Worm (Caenorhabditis elegans) whole organism, L4 larva: ENCODE results near the gene zig-13.

Source experiments
- D1046.2 ChIP-seq: fragments of 200-800 bp; sonication (Bioruptor generic); IDR thresholded peaks from 2 replicates; pipeline ENCODE4 v1.3.6; 2022; ENCODE audit warnings: missing genetic modification characterization, missing compliant biosample characterization
- F44E2.7 ChIP-seq: fragments of 200-800 bp; sonication (Bioruptor generic); IDR thresholded peaks from 2 replicates; pipeline ENCODE4 v2.1.2; 2022; ENCODE audit warnings: missing genetic modification characterization, missing compliant biosample characterization
- R02D3.7 ChIP-seq: fragments of 150-350 bp; sonication (generic microtip); optimal IDR thresholded peaks from 3 replicates; lab custom pipeline; 2014; ENCODE audit warnings: missing biosample characterization, missing genetic modification characterization
- Y48G9A.11 ChIP-seq: fragments of 200-800 bp; sonication (Bioruptor generic); IDR thresholded peaks from 2 replicates; pipeline ENCODE4 v1.3.6; 2022; ENCODE audit warnings: missing genetic modification reagents, missing genetic modification characterization, missing compliant biosample characterization
- Y75B8A.6 ChIP-seq: fragments of 200-800 bp; sonication (Bioruptor generic); IDR thresholded peaks from 2 replicates; pipeline ENCODE4 v1.3.6; 2022; ENCODE audit warnings: missing genetic modification reagents, missing genetic modification characterization, missing compliant biosample characterization
- ZK337.2 ChIP-seq: fragments of 200-800 bp; sonication (Bioruptor generic); IDR thresholded peaks from 2 replicates; pipeline ENCODE4 v1.3.6; 2022; ENCODE audit warnings: missing genetic modification reagents, missing genetic modification characterization, missing compliant biosample characterization
- ZK546.5 ChIP-seq, 2 experiments: sonication (generic microtip); optimal IDR thresholded peaks; 2 replicates each; lab custom pipeline; 2017; ENCODE audit warnings: missing biosample characterization in 2 of 2, missing genetic modification characterization in 2 of 2
- ama-1 ChIP-seq: fragments of 150-350 bp; optimal IDR thresholded peaks from 2 replicates; lab custom pipeline; 2014; ENCODE audit warnings: inconsistent platforms, mixed read lengths
- attf-4 ChIP-seq: sonication (generic microtip); optimal IDR thresholded peaks from 3 replicates; lab custom pipeline; 2017; ENCODE audit warnings: missing biosample characterization, missing genetic modification characterization
- ceh-32 ChIP-seq: sonication (generic microtip); optimal IDR thresholded peaks from 2 replicates; lab custom pipeline; 2016; ENCODE audit warnings: mild to moderate bottlenecking, missing genetic modification characterization, missing compliant biosample characterization; ENCODE audit not compliant: poor library complexity
- ceh-82 ChIP-seq: sonication (generic microtip); optimal IDR thresholded peaks from 2 replicates; lab custom pipeline; 2017; ENCODE audit warnings: missing biosample characterization, missing genetic modification characterization
- daf-12 ChIP-seq: fragments of 150-350 bp; optimal IDR thresholded peaks from 2 replicates; lab custom pipeline; 2014; ENCODE audit warnings: missing biosample characterization, missing genetic modification reagents, missing genetic modification characterization
- daf-19 ChIP-seq: fragments of 200-800 bp; sonication (Bioruptor generic); conservative IDR thresholded peaks from 2 replicates; pipeline ENCODE4 v1.3.6; 2022; ENCODE audit warnings: missing genetic modification characterization, missing compliant biosample characterization
- daf-8 ChIP-seq: fragments of 200-800 bp; sonication (Bioruptor generic); IDR thresholded peaks from 2 replicates; pipeline ENCODE4 v1.3.6; 2022; ENCODE audit warnings: missing genetic modification characterization, missing compliant biosample characterization
- dmd-8 ChIP-seq: fragments of 200-800 bp; sonication (Bioruptor generic); IDR thresholded peaks from 2 replicates; pipeline ENCODE4 v1.3.6; 2022; ENCODE audit warnings: missing genetic modification characterization, missing compliant biosample characterization
- dmd-9 ChIP-seq: fragments of 200-800 bp; sonication (Bioruptor generic); IDR thresholded peaks from 2 replicates; pipeline ENCODE4 v1.3.6; 2022; ENCODE audit warnings: missing genetic modification reagents, missing genetic modification characterization, missing compliant biosample characterization
- dpl-1 ChIP-seq: fragments of 150-350 bp; optimal IDR thresholded peaks from 2 replicates; lab custom pipeline; 2014; ENCODE audit warnings: missing biosample characterization, missing genetic modification reagents, missing genetic modification characterization
- egl-43 ChIP-seq: fragments of 200-800 bp; sonication (Bioruptor generic); IDR thresholded peaks from 2 replicates; pipeline ENCODE4 v1.3.6; 2022; ENCODE audit warnings: missing genetic modification reagents, missing genetic modification characterization, missing compliant biosample characterization
- fkh-10 ChIP-seq: fragments of 150-350 bp; optimal IDR thresholded peaks from 2 replicates; lab custom pipeline; 2014; ENCODE audit warnings: missing biosample characterization, missing genetic modification reagents, missing genetic modification characterization
- fos-1 ChIP-seq: fragments of 150-350 bp; optimal IDR thresholded peaks from 2 replicates; lab custom pipeline; 2014; ENCODE audit warnings: missing biosample characterization, missing genetic modification characterization
- gei-8 ChIP-seq: fragments of 200-800 bp; sonication (Bioruptor generic); optimal IDR thresholded peaks from 2 replicates; lab custom pipeline; 2018; ENCODE audit warnings: mild to moderate bottlenecking, missing genetic modification characterization, missing compliant biosample characterization
- hif-1 ChIP-seq, 2 experiments: sonication (generic microtip); optimal IDR thresholded peaks; 2 replicates each; lab custom pipeline; 2016 to 2017; ENCODE audit warnings: missing compliant biosample characterization in 2 of 2, missing genetic modification characterization in 2 of 2, missing genetic modification reagents in 2 of 2, missing genotype in 2 of 2, mild to moderate bottlenecking in 1 of 2
- hlh-11 ChIP-seq: fragments of 200-800 bp; sonication (Bioruptor generic); optimal IDR thresholded peaks from 2 replicates; lab custom pipeline; 2018; ENCODE audit warnings: mild to moderate bottlenecking, missing genetic modification characterization, missing compliant biosample characterization
- hmg-1.1 ChIP-seq: fragments of 200-800 bp; sonication (Bioruptor generic); IDR thresholded peaks from 2 replicates; pipeline ENCODE4 v1.3.6; 2022; ENCODE audit warnings: missing genetic modification reagents, missing genetic modification characterization, missing compliant biosample characterization
- lim-7 ChIP-seq: fragments of 200-800 bp; sonication (Bioruptor generic); IDR thresholded peaks from 2 replicates; pipeline ENCODE4 v1.3.6; 2022; ENCODE audit warnings: missing genetic modification characterization, missing compliant biosample characterization
- lin-13 ChIP-seq: fragments of 150-350 bp; optimal IDR thresholded peaks from 2 replicates; lab custom pipeline; 2014; ENCODE audit warnings: missing biosample characterization, missing genetic modification reagents, missing genetic modification characterization
- lin-15B ChIP-seq: fragments of 150-350 bp; sonication (generic microtip); optimal IDR thresholded peaks from 3 replicates; lab custom pipeline; 2014; ENCODE audit warnings: missing biosample characterization, missing genetic modification characterization
- lir-3 ChIP-seq: sonication (generic microtip); optimal IDR thresholded peaks from 2 replicates; lab custom pipeline; 2016; ENCODE audit warnings: mild to moderate bottlenecking, missing genetic modification characterization, missing compliant biosample characterization
- lsy-2 ChIP-seq, 2 experiments: fragments of 150-350 bp in 1 of 2; sonication (generic microtip) in 1 of 2; optimal IDR thresholded peaks; 2 replicates each; lab custom pipeline; 2014 to 2017; ENCODE audit warnings: missing biosample characterization in 2 of 2, missing genetic modification characterization in 2 of 2
- madf-5 ChIP-seq, 2 experiments: fragments of 200-800 bp; sonication (Bioruptor generic); IDR thresholded peaks; 2 replicates each; pipeline ENCODE4 v1.3.6; 2022; ENCODE audit warnings: missing compliant biosample characterization in 2 of 2, missing genetic modification characterization in 2 of 2
- mdt-29 ChIP-seq: fragments of 200-800 bp; sonication (Bioruptor generic); IDR thresholded peaks from 2 replicates; pipeline ENCODE4 v1.3.6; 2022; ENCODE audit warnings: missing genetic modification reagents, missing genetic modification characterization, missing compliant biosample characterization
- mxl-2 ChIP-seq: fragments of 200-800 bp; sonication (Bioruptor generic); conservative IDR thresholded peaks from 2 replicates; pipeline ENCODE4 v1.3.6; 2022; ENCODE audit warnings: missing genetic modification reagents, missing genetic modification characterization, missing compliant biosample characterization
- nhr-102 ChIP-seq: sonication (generic microtip); optimal IDR thresholded peaks from 2 replicates; lab custom pipeline; 2016; ENCODE audit warnings: mild to moderate bottlenecking, missing genetic modification characterization, moderate library complexity, missing compliant biosample characterization
- nhr-11 ChIP-seq: fragments of 150-350 bp; optimal IDR thresholded peaks from 2 replicates; lab custom pipeline; 2014; ENCODE audit warnings: missing biosample characterization, missing genetic modification characterization
- nhr-111 ChIP-seq: fragments of 200-800 bp; sonication (Bioruptor generic); optimal IDR thresholded peaks from 2 replicates; lab custom pipeline; 2018; ENCODE audit warnings: mild to moderate bottlenecking, missing genetic modification characterization, missing compliant biosample characterization
- nhr-25 ChIP-seq: sonication (generic microtip); optimal IDR thresholded peaks from 2 replicates; lab custom pipeline; 2017; ENCODE audit warnings: missing genetic modification characterization, mild to moderate bottlenecking, missing compliant biosample characterization, antibody characterized with exemption, moderate library complexity, borderline replicate concordance; ENCODE audit not compliant: insufficient read depth
- nhr-42 ChIP-seq: fragments of 200-800 bp; sonication (Bioruptor generic); IDR thresholded peaks from 2 replicates; pipeline ENCODE4 v1.3.6; 2022; ENCODE audit warnings: missing genetic modification characterization, missing compliant biosample characterization
- nhr-6 ChIP-seq: fragments of 150-350 bp; optimal IDR thresholded peaks from 2 replicates; lab custom pipeline; 2014; ENCODE audit warnings: missing biosample characterization, missing genetic modification characterization
- nhr-76 ChIP-seq: fragments of 150-350 bp; optimal IDR thresholded peaks from 2 replicates; lab custom pipeline; 2014; ENCODE audit warnings: missing biosample characterization, missing genetic modification characterization
- nhr-77 ChIP-seq: fragments of 150-350 bp; optimal IDR thresholded peaks from 2 replicates; lab custom pipeline; 2014; ENCODE audit warnings: missing biosample characterization, missing genetic modification characterization
- pha-4 ChIP-seq, 2 experiments: fragments of 150-350 bp in 1 of 2; fragments of 200-800 bp in 1 of 2; sonication (Bioruptor generic) in 1 of 2; IDR thresholded peaks in 1 of 2; optimal IDR thresholded peaks in 1 of 2; 2 replicates each; pipeline versions ENCODE4 v1.3.6 to Lab custom; 2014 to 2022; ENCODE audit warnings: missing genetic modification characterization in 2 of 2, missing genetic modification reagents in 2 of 2, missing biosample characterization in 1 of 2, missing compliant biosample characterization in 1 of 2
- pqm-1 ChIP-seq: sonication (generic microtip); optimal IDR thresholded peaks from 2 replicates; lab custom pipeline; 2017; ENCODE audit warnings: missing biosample characterization, missing genetic modification characterization
- rbr-2 ChIP-seq: sonication (generic microtip); optimal IDR thresholded peaks from 2 replicates; lab custom pipeline; 2016; ENCODE audit warnings: missing genotype, missing genetic modification characterization, missing compliant biosample characterization
- saeg-2 ChIP-seq: fragments of 200-800 bp; sonication (Bioruptor generic); IDR thresholded peaks from 2 replicates; pipeline ENCODE4 v1.3.6; 2022; ENCODE audit warnings: missing genetic modification reagents, missing genetic modification characterization, missing compliant biosample characterization
- sdz-12 ChIP-seq: fragments of 200-800 bp; sonication (Bioruptor generic); optimal IDR thresholded peaks from 2 replicates; lab custom pipeline; 2018; ENCODE audit warnings: mild to moderate bottlenecking, missing genetic modification characterization, missing compliant biosample characterization
- spr-3 ChIP-seq: fragments of 200-800 bp; sonication (Bioruptor generic); optimal IDR thresholded peaks from 2 replicates; lab custom pipeline; 2018; ENCODE audit warnings: mild to moderate bottlenecking, missing genetic modification characterization, missing compliant biosample characterization
- tra-1 ChIP-seq: fragments of 200-800 bp; sonication (Bioruptor generic); IDR thresholded peaks from 2 replicates; pipeline ENCODE4 v1.3.6; 2022; ENCODE audit warnings: missing genetic modification reagents, missing genetic modification characterization, missing compliant biosample characterization
- unc-130 ChIP-seq: sonication (generic microtip); optimal IDR thresholded peaks from 2 replicates; lab custom pipeline; 2016; ENCODE audit warnings: missing genetic modification reagents, missing genetic modification characterization, missing compliant biosample characterization
- unc-39 ChIP-seq: sonication (generic microtip); optimal IDR thresholded peaks from 2 replicates; lab custom pipeline; 2017; ENCODE audit warnings: missing biosample characterization, missing genetic modification characterization
- zag-1 ChIP-seq: fragments of 150-350 bp; optimal IDR thresholded peaks from 2 replicates; lab custom pipeline; 2014; ENCODE audit warnings: missing biosample characterization, missing genetic modification characterization
- zfp-2 ChIP-seq: sonication (generic microtip); optimal IDR thresholded peaks from 2 replicates; lab custom pipeline; 2016; ENCODE audit warnings: mild to moderate bottlenecking, missing genetic modification characterization, missing compliant biosample characterization
- ztf-11 ChIP-seq: fragments of 150-350 bp; optimal IDR thresholded peaks from 2 replicates; lab custom pipeline; 2014; ENCODE audit warnings: missing biosample characterization, missing genetic modification characterization
- ztf-7 ChIP-seq: fragments of 150-350 bp; optimal IDR thresholded peaks from 2 replicates; lab custom pipeline; 2014; ENCODE audit warnings: missing biosample characterization, missing genetic modification characterization

The zig-13 gene

DNA sequence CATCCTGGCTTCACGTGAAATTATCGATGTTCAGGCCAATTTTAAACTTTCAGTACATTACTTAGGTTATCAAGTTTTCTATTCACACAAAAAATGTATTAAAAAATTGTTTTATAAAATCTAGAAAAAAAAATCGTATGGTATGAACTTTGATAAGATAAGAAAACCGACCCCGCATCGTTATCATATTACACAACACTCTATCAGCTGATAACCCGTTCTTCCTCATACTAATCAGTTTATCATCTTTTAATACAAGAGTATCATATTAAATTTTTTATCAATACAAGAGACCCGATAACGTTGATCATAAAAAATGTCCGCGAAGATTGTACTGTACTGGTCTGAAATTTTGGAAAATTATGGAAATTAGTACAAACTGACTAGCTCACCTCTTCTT lies 2.4 kb downstream of the zig-13 start (continued):
- TF ChIP-seq ZK337.2 (GFP tag; lab: Robert Waterston, UW) = no peak
- no peak for TF ChIP-seq F44E2.7 (GFP tag; lab: Robert Waterston, UW)
- TF ChIP-seq rbr-2 = no peak
- no peak for TF ChIP-seq madf-5 (GFP tag; IDR thresholded peaks at IDR 0.05; lab: Robert Waterston, UW)
- no peak for TF ChIP-seq nhr-42 (GFP tag; lab: Robert Waterston, UW)
- no peak for TF ChIP-seq fos-1 (tag; lab: Kevin White, UChicago)
- no peak for TF ChIP-seq unc-39 (tag; lab: Kevin White, UChicago)
- TF ChIP-seq nhr-11 = no peak
- no peak for TF ChIP-seq ceh-32 (tag; lab: Kevin White, UChicago)
- no peak for TF ChIP-seq hif-1 (tag; optimal IDR thresholded peaks at IDR 0.05; lab: Kevin White, UChicago)
- no peak for TF ChIP-seq lin-13
- TF ChIP-seq zag-1 (tag; lab: Kevin White, UChicago) = no peak
- peak; percentile 83 for TF ChIP-seq nhr-6 (tag; lab: Kevin White, UChicago)
- peak; percentile 94 for TF ChIP-seq nhr-77
- TF ChIP-seq nhr-76 (tag; lab: Kevin White, UChicago) = no peak
- no peak for TF ChIP-seq nhr-25 (tag; lab: Kevin White, UChicago)
- TF ChIP-seq daf-8 (GFP tag; lab: Robert Waterston, UW) = no peak
- TF ChIP-seq dmd-8 (GFP tag; lab: Robert Waterston, UW) = no peak
- no peak for TF ChIP-seq nhr-111 (GFP tag; lab: Kevin White, UChicago)
- TF ChIP-seq hlh-11 = peak; percentile 92
- TF ChIP-seq zfp-2 (tag; lab: Kevin White, UChicago) = no peak
- TF ChIP-seq egl-43 (GFP tag; lab: Robert Waterston, UW) = no peak
- no peak for TF ChIP-seq sdz-12 (GFP tag; lab: Kevin White, UChicago)
- TF ChIP-seq Y48G9A.11 (GFP tag; lab: Robert Waterston, UW) = no peak
- no peak for TF ChIP-seq nhr-102 (tag; lab: Kevin White, UChicago)
- no peak for TF ChIP-seq dmd-9
- no peak for TF ChIP-seq attf-4 (tag; lab: Kevin White, UChicago)
- no peak for TF ChIP-seq ztf-11
- TF ChIP-seq lim-7 (GFP tag; lab: Robert Waterston, UW) = no peak
- no peak for TF ChIP-seq ztf-7 (tag; lab: Kevin White, UChicago)
- TF ChIP-seq daf-19 (GFP tag; lab: Robert Waterston, UW) = no peak
- no peak for TF ChIP-seq unc-130
- TF ChIP-seq ceh-82 (tag; lab: Kevin White, UChicago) = no peak
- TF ChIP-seq lin-15B (tag; lab: Kevin White, UChicago) = no peak
- TF ChIP-seq dpl-1 (GFP tag; lab: Kevin White, UChicago) = no peak
- TF ChIP-seq spr-3 (GFP tag; lab: Kevin White, UChicago) = no peak
- TF ChIP-seq lir-3 (tag; lab: Kevin White, UChicago) = no peak
- no peak for TF ChIP-seq R02D3.7 (tag; lab: Kevin White, UChicago)
- no peak for TF ChIP-seq ZK546.5 (tag; optimal IDR thresholded peaks at IDR 0.05; lab: Kevin White, UChicago)
- TF ChIP-seq gei-8 = no peak
- no peak for TF ChIP-seq Y75B8A.6 (GFP tag; lab: Robert Waterston, UW)
- TF ChIP-seq mdt-29 (GFP tag; lab: Robert Waterston, UW) = no peak
- TF ChIP-seq ama-1 (lab: Kevin White, UChicago) = no peak
- no peak for TF ChIP-seq hmg-1.1 (GFP tag; lab: Robert Waterston, UW)
- TF ChIP-seq D1046.2 (GFP tag; lab: Robert Waterston, UW) = no peak
- TF ChIP-seq pha-4 (GFP tag; IDR thresholded peaks at IDR 0.05; lab: Robert Waterston, UW) = no peak
- TF ChIP-seq pha-4 (tag; optimal IDR thresholded peaks at IDR 0.05; lab: Kevin White, UChicago) = no peak
- TF ChIP-seq tra-1 (GFP tag; lab: Robert Waterston, UW) = peak; percentile 91
- TF ChIP-seq saeg-2 (GFP tag; lab: Robert Waterston, UW) = no peak
- TF ChIP-seq daf-12 (tag; lab: Kevin White, UChicago) = no peak
- peak; percentile 100 for TF ChIP-seq pqm-1 (tag; lab: Kevin White, UChicago)
- no peak for TF ChIP-seq lsy-2 (tag; optimal IDR thresholded peaks at IDR 0.05; lab: Kevin White, UChicago)
- no peak for TF ChIP-seq mxl-2 (GFP tag; lab: Robert Waterston, UW)
- no peak for TF ChIP-seq fkh-10 (GFP tag; lab: Kevin White, UChicago)
